Fruit fly (Drosophila melanogaster): ENCODE results near the gene sov.

Gene sov

DNA sequence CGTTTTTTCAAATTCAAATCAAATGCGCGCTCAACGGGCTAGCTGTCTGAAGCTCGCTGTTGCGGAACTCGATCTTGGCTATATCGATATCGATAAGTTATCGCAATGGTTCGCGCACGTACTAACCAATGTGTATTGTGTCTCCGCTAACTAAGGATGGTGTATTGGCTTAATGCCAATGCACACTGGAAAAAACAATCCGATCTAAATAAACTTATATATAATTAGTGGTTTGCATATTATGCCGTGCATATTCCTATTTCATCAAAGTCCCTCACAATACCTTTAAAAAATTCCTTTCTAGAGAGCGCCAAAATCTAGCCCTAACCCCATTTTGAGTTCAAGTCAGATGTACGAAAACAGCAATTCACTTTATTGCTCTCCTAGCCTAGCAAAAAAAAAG is 14.9 kb upstream of the sov start (continued):
- no peak for TF ChIP-seq pb (GFP tag; optimal IDR thresholded peaks at IDR 0.05)
- peak; percentile 17 for TF ChIP-seq dmrt99B (tag; optimal IDR thresholded peaks at IDR 0.05)
- no peak for TF ChIP-seq CG4360 (GFP tag; IDR thresholded peaks at IDR 0.05)
- TF ChIP-seq slbo (GFP tag; IDR thresholded peaks at IDR 0.05), result peak; percentile 74
- no peak for TF ChIP-seq CG9215 (GFP tag; IDR thresholded peaks at IDR 0.05)
- peak; percentile 18 for TF ChIP-seq CG16863 (GFP tag; optimal IDR thresholded peaks at IDR 0.05)
- TF ChIP-seq org-1 (GFP tag; optimal IDR thresholded peaks at IDR 0.05), result peak; percentile 12
- TF ChIP-seq Lpt (GFP tag; optimal IDR thresholded peaks at IDR 0.05), result no peak
- peak; percentile 48; the same call in 1 of the 2 replicates for TF ChIP-seq wdn (GFP tag; IDR thresholded peaks at IDR 0.05)
- TF ChIP-seq CG2120 (GFP tag; optimal IDR thresholded peaks at IDR 0.05), result peak; percentile 57
- TF ChIP-seq CG17802 (tag; optimal IDR thresholded peaks at IDR 0.05), result no peak
- peak; percentile 74; the same call in 1 of the 2 replicates for TF ChIP-seq CG32532 (GFP tag; IDR thresholded peaks at IDR 0.05)
- TF ChIP-seq ato (GFP tag; IDR thresholded peaks at IDR 0.05; ENCODE audit: partially characterized antibody), result peak; percentile 71
- TF ChIP-seq crc (GFP tag; optimal IDR thresholded peaks at IDR 0.05), result no peak
- peak; percentile 68; the same call in 1 of the 2 replicates for TF ChIP-seq rib (GFP tag; IDR thresholded peaks at IDR 0.05)
- TF ChIP-seq crol (GFP tag; IDR thresholded peaks at IDR 0.05), result no peak
- no peak for TF ChIP-seq Hey (tag; optimal IDR thresholded peaks at IDR 0.05)
- TF ChIP-seq Rx (GFP tag; IDR thresholded peaks at IDR 0.05), result 0 out of 2 replicates have a peak, but pooled peaks have one; percentile 13
- TF ChIP-seq insv (GFP tag; optimal IDR thresholded peaks at IDR 0.05), result peak in 1 of 2 experiments; percentile 27
- TF ChIP-seq Deaf1 (tag; optimal IDR thresholded peaks at IDR 0.05), result no peak
- TF ChIP-seq CG18619 (GFP tag; optimal IDR thresholded peaks at IDR 0.05), result peak; percentile 10
- TF ChIP-seq tin (GFP tag; optimal IDR thresholded peaks at IDR 0.05), result peak; percentile 44
- peak; percentile 53; the same call in 2 of the 3 replicates for TF ChIP-seq CG11695 (GFP tag; IDR thresholded peaks at IDR 0.05)
- TF ChIP-seq Dad (GFP tag; optimal IDR thresholded peaks at IDR 0.05), result peak; percentile 68
- no peak; the same call in 2 of the 3 replicates for TF ChIP-seq B-H1 (GFP tag; IDR thresholded peaks at IDR 0.05)
- 0 out of 2 replicates have a peak, but pooled peaks have one; percentile 21 for TF ChIP-seq CG32772 (GFP tag; IDR thresholded peaks at IDR 0.05)
- TF ChIP-seq CG34376 (GFP tag; optimal IDR thresholded peaks at IDR 0.05), result no peak
- TF ChIP-seq HLH4C (GFP tag; IDR thresholded peaks at IDR 0.05; ENCODE audit: partially characterized antibody), result peak; percentile 74
- TF ChIP-seq CG12744 (GFP tag; optimal IDR thresholded peaks at IDR 0.05), result no peak
- TF ChIP-seq Doc2 (GFP tag; IDR thresholded peaks at IDR 0.05), result no peak
- TF ChIP-seq YL-1 (GFP tag; optimal IDR thresholded peaks at IDR 0.05), result peak; percentile 50
- TF ChIP-seq Dp (GFP tag; optimal IDR thresholded peaks at IDR 0.05), result peak; percentile 95
- no peak for TF ChIP-seq Oaz (GFP tag; IDR thresholded peaks at IDR 0.05)
- peak; percentile 55 for TF ChIP-seq Ssrp (tag; optimal IDR thresholded peaks at IDR 0.05)
- peak; percentile 48 for TF ChIP-seq mam (GFP tag; optimal IDR thresholded peaks at IDR 0.05)
- no peak for TF ChIP-seq Stat92E (GFP tag; optimal IDR thresholded peaks at IDR 0.05)
- TF ChIP-seq CG10147 (GFP tag; optimal IDR thresholded peaks at IDR 0.05), result peak; percentile 22
- no peak for TF ChIP-seq fd96Cb (tag; optimal IDR thresholded peaks at IDR 0.05)
- TF ChIP-seq dati (GFP tag; IDR thresholded peaks at IDR 0.05), result no peak
- TF ChIP-seq CG15269 (tag; optimal IDR thresholded peaks at IDR 0.05), result peak; percentile 45
- no peak for TF ChIP-seq nom (GFP tag; optimal IDR thresholded peaks at IDR 0.05)
- TF ChIP-seq maf-S (GFP tag; optimal IDR thresholded peaks at IDR 0.05), result peak; percentile 20
- TF ChIP-seq kni (GFP tag; optimal IDR thresholded peaks at IDR 0.05), result no peak
- TF ChIP-seq Asciz (GFP tag; optimal IDR thresholded peaks at IDR 0.05), result peak; percentile 0
- no peak for TF ChIP-seq CG1792 (GFP tag; optimal IDR thresholded peaks at IDR 0.05)
- TF ChIP-seq Vsx1 (GFP tag; optimal IDR thresholded peaks at IDR 0.05), result no peak
- no peak for TF ChIP-seq abd-A (tag; optimal IDR thresholded peaks at IDR 0.05)
- TF ChIP-seq CG34422 (GFP tag; IDR thresholded peaks at IDR 0.05), result peak; percentile 50; the same call in 1 of the 3 replicates
- TF ChIP-seq Camta (GFP tag; optimal IDR thresholded peaks at IDR 0.05), result peak; percentile 39
- no peak for TF ChIP-seq scrt (GFP tag; optimal IDR thresholded peaks at IDR 0.05)
- TF ChIP-seq BEAF-32 (GFP tag; optimal IDR thresholded peaks at IDR 0.05), result peak; percentile 78
